Fruit fly (Drosophila melanogaster) whole organism, embryonic: ENCODE data around the gene Tm1.

Experiments
- ATbp ChIP-seq: fragments of 200-800 bp; sonication (Bioruptor generic); optimal IDR thresholded peaks from 2 replicates; lab custom pipeline; 2017; ENCODE audit warnings: missing biosample characterization, mild to moderate bottlenecking, missing genetic modification characterization, missing genetic modification reagents
- C15 ChIP-seq: fragments of 200-800 bp; sonication (Bioruptor generic); IDR thresholded peaks from 3 replicates; pipeline ENCODE4 v1.3.6; 2022; ENCODE audit warnings: missing biosample characterization, missing genetic modification characterization
- CG12942 ChIP-seq: fragments of 200-800 bp; sonication (Bioruptor generic); optimal IDR thresholded peaks from 3 replicates; lab custom pipeline; 2016; ENCODE audit warnings: missing biosample characterization, missing genetic modification characterization
- CG13775 ChIP-seq: fragments of 200-800 bp; sonication (Bioruptor generic); optimal IDR thresholded peaks from 3 replicates; lab custom pipeline; 2017; ENCODE audit warnings: missing biosample characterization, mild to moderate bottlenecking, missing genetic modification characterization
- CG14965 ChIP-seq: fragments of 200-800 bp; sonication (Bioruptor generic); optimal IDR thresholded peaks from 2 replicates; lab custom pipeline; 2016; ENCODE audit warnings: missing biosample characterization, missing genetic modification characterization, borderline replicate concordance
- CG15514 ChIP-seq: fragments of 200-800 bp; sonication (Bioruptor generic); optimal IDR thresholded peaks from 3 replicates; lab custom pipeline; 2017; ENCODE audit warnings: missing biosample characterization, missing genetic modification characterization, mild to moderate bottlenecking, moderate library complexity, missing genetic modification reagents
- CG15696 ChIP-seq: fragments of 200-800 bp; sonication (Bioruptor generic); optimal IDR thresholded peaks from 2 replicates; lab custom pipeline; 2019; ENCODE audit warnings: missing biosample characterization, mild to moderate bottlenecking, missing genetic modification characterization, moderate library complexity
- CG16813 ChIP-seq: fragments of 200-800 bp; sonication (Bioruptor generic); IDR thresholded peaks from 3 replicates; pipeline ENCODE4 v1.3.6; 2022; ENCODE audit warnings: missing biosample characterization, missing genetic modification characterization; ENCODE audit not compliant: partially characterized antibody
- CG17385 ChIP-seq: fragments of 200-800 bp; sonication (Bioruptor generic); optimal IDR thresholded peaks from 3 replicates; lab custom pipeline; 2018; ENCODE audit warnings: missing biosample characterization, mild to moderate bottlenecking, missing genetic modification characterization
- CG2129 ChIP-seq: fragments of 200-800 bp; sonication (Bioruptor generic); IDR thresholded peaks from 2 replicates; pipeline ENCODE4 v1.3.6; 2022; ENCODE audit warnings: missing biosample characterization, missing genetic modification characterization; ENCODE audit not compliant: partially characterized antibody
- CG31441 ChIP-seq: fragments of 200-800 bp; sonication (Bioruptor generic); IDR thresholded peaks from 2 replicates; pipeline ENCODE4 v1.3.6; 2022; ENCODE audit warnings: missing biosample characterization, missing genetic modification characterization
- CG8089 ChIP-seq: fragments of 200-800 bp; sonication (Bioruptor generic); optimal IDR thresholded peaks from 3 replicates; lab custom pipeline; 2016; ENCODE audit warnings: missing biosample characterization, missing genetic modification characterization
- CG8478 ChIP-seq: fragments of >200 bp; optimal IDR thresholded peaks from 2 replicates; lab custom pipeline; 2018
- D19A ChIP-seq: fragments of 200-800 bp; optimal IDR thresholded peaks from 3 replicates; lab custom pipeline; 2019; ENCODE audit warnings: missing biosample characterization, mild to moderate bottlenecking, missing genetic modification characterization, moderate library complexity
- Dbx ChIP-seq: fragments of 200-800 bp; sonication (Bioruptor generic); IDR thresholded peaks from 3 replicates; pipeline ENCODE4 v1.3.6; 2022; ENCODE audit warnings: missing biosample characterization, missing genetic modification characterization
- Drgx ChIP-seq: fragments of 200-800 bp; sonication (Bioruptor generic); IDR thresholded peaks from 2 replicates; pipeline ENCODE4 v1.3.6; 2022; ENCODE audit warnings: missing biosample characterization, missing genetic modification characterization
- HLH3B ChIP-seq: fragments of 200-800 bp; sonication (Bioruptor generic); IDR thresholded peaks from 2 replicates; pipeline ENCODE4 v1.3.6; 2022; ENCODE audit warnings: missing biosample characterization, missing genetic modification characterization
- MBD-R2 ChIP-seq: fragments of 200-800 bp; sonication (Bioruptor generic); IDR thresholded peaks from 2 replicates; pipeline ENCODE4 v1.3.6; 2022; ENCODE audit warnings: missing biosample characterization, missing genetic modification characterization
- Neu2 ChIP-seq: fragments of 200-800 bp; sonication (Bioruptor generic); optimal IDR thresholded peaks from 3 replicates; lab custom pipeline; 2016; ENCODE audit warnings: missing biosample characterization, missing genetic modification characterization, borderline replicate concordance
- Nf-YB ChIP-seq: fragments of 200-800 bp; sonication (Bioruptor generic); optimal IDR thresholded peaks from 3 replicates; lab custom pipeline; 2019; ENCODE audit warnings: missing biosample characterization, mild to moderate bottlenecking, missing genetic modification characterization, moderate library complexity
- Opbp ChIP-seq: fragments of 200-800 bp; sonication (Bioruptor generic); IDR thresholded peaks from 3 replicates; pipeline ENCODE4 v1.3.6; 2022; ENCODE audit warnings: missing biosample characterization, missing genetic modification characterization; ENCODE audit not compliant: partially characterized antibody
- Vsx1 ChIP-seq: fragments of 200-800 bp; sonication (Bioruptor generic); optimal IDR thresholded peaks from 2 replicates; lab custom pipeline; 2017; ENCODE audit warnings: missing biosample characterization, mild to moderate bottlenecking, missing genetic modification characterization, missing genetic modification reagents
- abd-A ChIP-seq: fragments of 200-800 bp; sonication (Bioruptor generic); optimal IDR thresholded peaks from 3 replicates; lab custom pipeline; 2019; ENCODE audit warnings: missing biosample characterization, mild to moderate bottlenecking, missing genetic modification characterization, moderate library complexity
- az2 ChIP-seq: fragments of 200-800 bp; sonication (Bioruptor generic); optimal IDR thresholded peaks from 3 replicates; lab custom pipeline; 2016; ENCODE audit warnings: missing biosample characterization, missing genetic modification characterization
- bbx ChIP-seq: fragments of 200-800 bp; sonication (Bioruptor generic); IDR thresholded peaks from 2 replicates; pipeline ENCODE4 v1.3.6; 2022; ENCODE audit warnings: missing biosample characterization, missing genetic modification characterization; ENCODE audit not compliant: partially characterized antibody
- bcd ChIP-seq: fragments of 200-800 bp; sonication (Bioruptor generic); optimal IDR thresholded peaks from 2 replicates; lab custom pipeline; 2017; ENCODE audit warnings: missing biosample characterization, mild to moderate bottlenecking, missing genetic modification characterization
- cas ChIP-seq: fragments of 200-800 bp; sonication (Bioruptor generic); IDR thresholded peaks from 2 replicates; pipeline ENCODE4 v1.3.6; 2022; ENCODE audit warnings: missing biosample characterization, missing genetic modification characterization
- chn ChIP-seq: fragments of 200-800 bp; sonication (Bioruptor generic); optimal IDR thresholded peaks from 2 replicates; lab custom pipeline; 2016; ENCODE audit warnings: missing biosample characterization, missing genetic modification characterization
- crc ChIP-seq: fragments of 200-800 bp; sonication (Bioruptor generic); optimal IDR thresholded peaks from 2 replicates; lab custom pipeline; 2016; ENCODE audit warnings: missing biosample characterization, missing genetic modification characterization
- croc ChIP-seq: fragments of 200-800 bp; sonication (Bioruptor generic); conservative IDR thresholded peaks from 3 replicates; pipeline ENCODE4 v1.3.6; 2022; ENCODE audit warnings: missing biosample characterization, missing genetic modification characterization
- cwo ChIP-seq: fragments of 200-800 bp; sonication (Bioruptor generic); optimal IDR thresholded peaks from 3 replicates; lab custom pipeline; 2017; ENCODE audit warnings: missing biosample characterization, missing genetic modification characterization, mild to moderate bottlenecking, moderate library complexity, missing genetic modification reagents
- danr ChIP-seq: fragments of 200-800 bp; sonication (Bioruptor generic); IDR thresholded peaks from 2 replicates; pipeline ENCODE4 v1.3.6; 2022; ENCODE audit warnings: missing biosample characterization, missing genetic modification characterization
- dmrt11E ChIP-seq: fragments of 200-800 bp; sonication (Bioruptor generic); optimal IDR thresholded peaks from 3 replicates; lab custom pipeline; 2018; ENCODE audit warnings: missing biosample characterization, mild to moderate bottlenecking, missing genetic modification characterization, moderate library complexity
- dysf ChIP-seq: fragments of 200-800 bp; sonication (Bioruptor generic); IDR thresholded peaks from 3 replicates; pipeline ENCODE4 v1.3.6; 2022; ENCODE audit warnings: missing biosample characterization, missing genetic modification characterization
- fd64A ChIP-seq: fragments of 200-800 bp; sonication (Bioruptor generic); optimal IDR thresholded peaks from 3 replicates; lab custom pipeline; 2018; ENCODE audit warnings: missing biosample characterization, mild to moderate bottlenecking, missing genetic modification characterization
- gsb-n ChIP-seq: fragments of 200-800 bp; sonication (Bioruptor generic); optimal IDR thresholded peaks from 3 replicates; lab custom pipeline; 2018; ENCODE audit warnings: missing biosample characterization, mild to moderate bottlenecking, missing genetic modification characterization
- hth ChIP-seq: fragments of >200 bp; optimal IDR thresholded peaks from 2 replicates; lab custom pipeline; 2017; ENCODE audit warnings: inconsistent platforms
- luna ChIP-seq: fragments of 200-800 bp; sonication (Bioruptor generic); optimal IDR thresholded peaks from 2 replicates; lab custom pipeline; 2016; ENCODE audit warnings: missing biosample characterization, missing genetic modification characterization
- mirr ChIP-seq: fragments of 200-800 bp; sonication (Bioruptor generic); optimal IDR thresholded peaks from 3 replicates; lab custom pipeline; 2018; ENCODE audit warnings: missing biosample characterization, mild to moderate bottlenecking, missing genetic modification characterization
- nerfin-2 ChIP-seq: fragments of 200-800 bp; sonication (Bioruptor generic); IDR thresholded peaks from 2 replicates; pipeline ENCODE4 v1.3.6; 2022; ENCODE audit warnings: missing biosample characterization, missing genetic modification characterization; ENCODE audit not compliant: partially characterized antibody
- phol ChIP-seq: fragments of 200-800 bp; sonication (Bioruptor generic); optimal IDR thresholded peaks from 3 replicates; lab custom pipeline; 2018; ENCODE audit warnings: missing biosample characterization, mild to moderate bottlenecking, missing genetic modification characterization, moderate library complexity
- pnt ChIP-seq: fragments of 200-800 bp; sonication (Bioruptor generic); optimal IDR thresholded peaks from 3 replicates; lab custom pipeline; 2016; ENCODE audit warnings: missing biosample characterization, missing genetic modification characterization
- sens ChIP-seq: fragments of 200-800 bp; sonication (Bioruptor generic); peaks from one replicate; lab custom pipeline; 2016; ENCODE audit warnings: missing biosample characterization, missing genetic modification characterization
- sisA ChIP-seq: fragments of 200-800 bp; sonication (Bioruptor generic); IDR thresholded peaks from 2 replicates; pipeline ENCODE4 v1.3.6; 2022; ENCODE audit warnings: missing biosample characterization, missing genetic modification characterization
- slp2 ChIP-seq: fragments of 200-800 bp; sonication (Bioruptor generic); optimal IDR thresholded peaks from 2 replicates; lab custom pipeline; 2016; ENCODE audit warnings: missing biosample characterization, missing genetic modification characterization
- sqz ChIP-seq: fragments of 200-800 bp; sonication (Bioruptor generic); optimal IDR thresholded peaks from 3 replicates; lab custom pipeline; 2018; ENCODE audit warnings: missing biosample characterization, mild to moderate bottlenecking, missing genetic modification characterization
- ssp ChIP-seq: fragments of 200-800 bp; sonication (Bioruptor generic); IDR thresholded peaks from 2 replicates; pipeline ENCODE4 v1.3.6; 2022; ENCODE audit warnings: missing biosample characterization, missing genetic modification characterization
- tna ChIP-seq: fragments of 200-800 bp; sonication (Bioruptor generic); IDR thresholded peaks from 2 replicates; pipeline ENCODE4 v1.3.6; 2022; ENCODE audit warnings: missing biosample characterization, missing genetic modification characterization; ENCODE audit not compliant: partially characterized antibody
- ttk ChIP-seq: fragments of 200-800 bp; sonication (Bioruptor generic); IDR thresholded peaks from 2 replicates; pipeline ENCODE4 v2.1.2; 2022; ENCODE audit warnings: missing biosample characterization, missing genetic modification characterization
- zf30C ChIP-seq: fragments of 200-800 bp; sonication (Bioruptor generic); optimal IDR thresholded peaks from 3 replicates; lab custom pipeline; 2018; ENCODE audit warnings: missing biosample characterization, mild to moderate bottlenecking, missing genetic modification characterization

Tm1 gene

DNA sequence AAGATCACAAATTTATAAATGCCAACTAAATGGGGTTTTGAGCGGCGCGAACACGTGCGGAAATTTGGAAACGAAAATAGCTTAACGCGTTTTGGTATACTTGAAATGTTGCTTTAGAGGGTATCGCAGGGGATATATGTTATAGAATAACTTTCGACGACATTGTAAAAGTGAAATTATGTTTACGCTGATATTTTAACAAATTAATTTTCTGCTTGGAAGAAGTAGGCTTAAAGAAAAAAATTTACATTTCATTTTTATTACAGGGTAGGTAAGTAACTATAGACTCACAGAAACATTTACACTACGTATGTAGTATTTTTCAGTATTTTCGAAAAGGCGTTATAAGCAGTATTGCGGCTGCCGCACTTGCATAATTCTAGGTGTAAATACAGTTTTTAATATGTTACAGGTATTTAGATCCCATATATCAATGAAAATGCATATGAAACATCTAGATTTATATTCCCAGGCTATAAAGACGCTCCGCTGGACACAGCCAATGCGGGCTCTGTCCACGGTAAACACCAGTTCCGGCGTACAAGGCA is 48.6 kb upstream of the Tm1 start, which contains the start of the genes Art3 and mRpS10 (continued):
- peak; percentile 100 for TF ChIP-seq CG13775 (GFP tag; lab: Kevin White, UChicago)
- TF ChIP-seq ssp (GFP tag; lab: Robert Waterston, UW) = peak; percentile 97
- TF ChIP-seq nerfin-2 = no peak
- TF ChIP-seq bcd (GFP tag; lab: Kevin White, UChicago) = peak; percentile 100
- peak; percentile 99 for TF ChIP-seq fd64A
- TF ChIP-seq Neu2 (GFP tag; lab: Kevin White, UChicago) = peak; percentile 100
- no peak for TF ChIP-seq CG16813 (GFP tag; lab: Robert Waterston, UW)
- no peak for TF ChIP-seq CG2129 (GFP tag; lab: Robert Waterston, UW)
- TF ChIP-seq luna = peak; percentile 99
- TF ChIP-seq slp2 = peak; percentile 100
- TF ChIP-seq HLH3B (GFP tag; lab: Robert Waterston, UW) = peak; percentile 100
- TF ChIP-seq Dbx (GFP tag; lab: Robert Waterston, UW) = peak; percentile 100
- peak; percentile 99 for TF ChIP-seq crc (GFP tag; lab: Kevin White, UChicago)
- TF ChIP-seq az2 = peak; percentile 100
- peak; percentile 29; the same call in 1 of the 3 replicates for TF ChIP-seq Opbp (GFP tag; lab: Robert Waterston, UW)
- TF ChIP-seq hth (lab: Kevin White, UChicago) = no peak
- TF ChIP-seq Drgx (GFP tag; lab: Robert Waterston, UW) = peak; percentile 100
- peak; percentile 100 for TF ChIP-seq sisA (GFP tag; lab: Robert Waterston, UW)
- peak; percentile 100 for TF ChIP-seq pnt (GFP tag; lab: Kevin White, UChicago)
- peak; percentile 100 for TF ChIP-seq C15 (GFP tag; lab: Robert Waterston, UW)
- TF ChIP-seq zf30C (GFP tag; lab: Kevin White, UChicago) = peak; percentile 72
- peak; percentile 100 for TF ChIP-seq mirr
- TF ChIP-seq ATbp (GFP tag; lab: Kevin White, UChicago) = peak; percentile 99
- peak; percentile 96 for TF ChIP-seq CG15514
- peak; percentile 100 for TF ChIP-seq croc (GFP tag; lab: Robert Waterston, UW)
- no peak for TF ChIP-seq bbx (GFP tag; lab: Robert Waterston, UW)
- TF ChIP-seq MBD-R2 (GFP tag; lab: Robert Waterston, UW) = peak; percentile 100
- peak; percentile 100 for TF ChIP-seq dysf (GFP tag; lab: Robert Waterston, UW)
- peak; percentile 100 for TF ChIP-seq chn
- TF ChIP-seq cwo (GFP tag; lab: Kevin White, UChicago) = peak; percentile 99
- peak; percentile 100 for TF ChIP-seq sqz (GFP tag; lab: Kevin White, UChicago)
- peak; percentile 100 for TF ChIP-seq ttk (GFP tag; lab: Robert Waterston, UW)
- peak; percentile 100 for TF ChIP-seq dmrt11E (tag; lab: Kevin White, UChicago)
- no peak for TF ChIP-seq CG8478
- peak; percentile 100 for TF ChIP-seq CG17385 (GFP tag; lab: Kevin White, UChicago)
- TF ChIP-seq sens (GFP tag; lab: Kevin White, UChicago) = peak; percentile 100
- peak; percentile 100 for TF ChIP-seq gsb-n (tag; lab: Kevin White, UChicago)
- peak; percentile 99 for TF ChIP-seq D19A (tag; lab: Kevin White, UChicago)
- peak; percentile 100 for TF ChIP-seq CG31441 (GFP tag; lab: Robert Waterston, UW)
- TF ChIP-seq phol (tag; lab: Kevin White, UChicago) = peak; percentile 100
- peak; percentile 100 for TF ChIP-seq CG15696 (tag; lab: Kevin White, UChicago)
- peak; percentile 94 for TF ChIP-seq Nf-YB (GFP tag; lab: Kevin White, UChicago)
- TF ChIP-seq CG14965 (GFP tag; lab: Kevin White, UChicago) = peak; percentile 94
- peak; percentile 100 for TF ChIP-seq CG12942 (GFP tag; lab: Kevin White, UChicago)
- TF ChIP-seq tna (GFP tag; lab: Robert Waterston, UW) = 0 out of 2 replicates have a peak, but pooled peaks have one; percentile 10
- TF ChIP-seq CG8089 = peak; percentile 100
- TF ChIP-seq abd-A = no peak
- TF ChIP-seq Vsx1 (GFP tag; lab: Kevin White, UChicago) = peak; percentile 99
- peak; percentile 99 for TF ChIP-seq cas (GFP tag; lab: Robert Waterston, UW)
- peak; percentile 100 for TF ChIP-seq danr (GFP tag; lab: Robert Waterston, UW)
